Fruit fly (Drosophila melanogaster): Measurements from ENCODE around the gene CG4849.

CG4849 gene

DNA sequence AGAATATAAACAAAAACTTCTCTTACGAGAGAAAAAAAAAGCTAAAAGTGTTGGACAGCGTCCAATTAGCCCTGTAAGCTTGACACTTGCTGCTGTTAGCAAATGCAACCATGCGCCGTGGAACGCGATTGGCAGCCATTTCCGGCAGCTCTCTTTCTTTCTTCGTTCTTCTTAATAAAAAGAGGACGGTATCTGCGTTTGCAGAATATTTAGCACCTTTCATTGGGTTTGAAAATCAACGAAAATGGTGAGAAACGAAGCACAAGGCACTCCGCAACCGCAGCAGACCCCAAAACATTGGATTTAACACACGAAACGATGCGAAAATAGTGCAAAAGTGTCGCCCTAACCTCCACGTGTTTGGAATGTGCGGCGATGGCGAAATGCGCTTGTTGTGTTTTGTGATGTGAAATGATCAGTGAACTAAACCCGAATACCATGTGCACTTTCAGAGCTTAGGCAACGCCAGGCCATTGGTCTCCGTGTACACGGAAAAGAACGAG, 40.5 kb upstream of the CG4849 start, which contains the start of gene RpL4 (continued):
- TF ChIP-seq NC2α (GFP tag; optimal IDR thresholded peaks at IDR 0.05) (peak; percentile 74), mam (GFP tag; optimal IDR thresholded peaks at IDR 0.05) (peak; percentile 65), sens (GFP tag) (peak; percentile 97), lola (GFP tag; optimal IDR thresholded peaks at IDR 0.05) (peak in 1 of 3 experiments; percentile 61), Tbp (GFP tag; optimal IDR thresholded peaks at IDR 0.05) (peak; percentile 6), CG8290 (GFP tag; optimal IDR thresholded peaks at IDR 0.05) (peak; percentile 85), CG8290 (tag; optimal IDR thresholded peaks at IDR 0.05) (peak; percentile 86 to 91), CG12769 (tag; optimal IDR thresholded peaks at IDR 0.05) (no peak), vnd (GFP tag; IDR thresholded peaks at IDR 0.05; ENCODE audit: partially characterized antibody) (no peak), CG8765 (GFP tag; IDR thresholded peaks at IDR 0.05) (no peak), CG43689 (GFP tag; IDR thresholded peaks at IDR 0.05) (0 out of 2 replicates have a peak, but pooled peaks have one; percentile 22), sr (GFP tag; IDR thresholded peaks at IDR 0.05) (peak; percentile 89), dan (GFP tag; IDR thresholded peaks at IDR 0.05) (no peak), Lhr (GFP tag; optimal IDR thresholded peaks at IDR 0.05) (peak; percentile 89), jing (GFP tag; optimal IDR thresholded peaks at IDR 0.05) (no peak), gro (GFP tag; optimal IDR thresholded peaks at IDR 0.05) (peak; percentile 82), Hey (tag; optimal IDR thresholded peaks at IDR 0.05) (peak; percentile 83), Side (GFP tag; optimal IDR thresholded peaks at IDR 0.05) (peak; percentile 79), Ada2b (GFP tag; IDR thresholded peaks at IDR 0.05) (peak; percentile 56; the same call in 1 of the 2 replicates), CG5245 (GFP tag; optimal IDR thresholded peaks at IDR 0.05) (peak; percentile 76), hth (optimal IDR thresholded peaks at IDR 0.05) (no peak), CG8388 (GFP tag; optimal IDR thresholded peaks at IDR 0.05) (peak; percentile 71), kni (GFP tag; optimal IDR thresholded peaks at IDR 0.05) (peak; percentile 58), dpn (GFP tag; optimal IDR thresholded peaks at IDR 0.05) (peak; percentile 52 to 82), CG4360 (GFP tag; IDR thresholded peaks at IDR 0.05) (no peak; the same call in 1 of the 2 replicates), CG17186 (GFP tag; optimal IDR thresholded peaks at IDR 0.05) (peak; percentile 56), CG9609 (GFP tag; optimal IDR thresholded peaks at IDR 0.05) (peak; percentile 75), CG7372 (GFP tag; IDR thresholded peaks at IDR 0.05) (peak; percentile 67), CG15269 (tag; optimal IDR thresholded peaks at IDR 0.05) (peak; percentile 81), D19A (tag; optimal IDR thresholded peaks at IDR 0.05) (peak; percentile 7), Hmx (GFP tag; optimal IDR thresholded peaks at IDR 0.05) (peak; percentile 8), unc-4 (GFP tag; IDR thresholded peaks at IDR 0.05; ENCODE audit: partially characterized antibody) (no peak), CG4854 (GFP tag; optimal IDR thresholded peaks at IDR 0.05) (peak; percentile 78), CG18011 (GFP tag; optimal IDR thresholded peaks at IDR 0.05) (peak; percentile 81), CG1233 (GFP tag; optimal IDR thresholded peaks at IDR 0.05) (peak; percentile 92), Vsx1 (GFP tag; optimal IDR thresholded peaks at IDR 0.05) (peak; percentile 83), CG10654 (GFP tag; optimal IDR thresholded peaks at IDR 0.05) (peak; percentile 70), lov (optimal IDR thresholded peaks at IDR 0.05) (no peak), lov (GFP tag; IDR thresholded peaks at IDR 0.05) (peak; percentile 87), crp (GFP tag; optimal IDR thresholded peaks at IDR 0.05) (peak in 1 of 2 experiments; percentile 49), ato (GFP tag; IDR thresholded peaks at IDR 0.05; ENCODE audit: partially characterized antibody) (no peak), CG2129 (GFP tag; IDR thresholded peaks at IDR 0.05; ENCODE audit: partially characterized antibody) (no peak), CG10462 (GFP tag; optimal IDR thresholded peaks at IDR 0.05) (peak; percentile 48), ewg (GFP tag; optimal IDR thresholded peaks at IDR 0.05) (peak; percentile 85), Ets97D (GFP tag; optimal IDR thresholded peaks at IDR 0.05) (peak; percentile 99), CkIIα-i1 (GFP tag; IDR thresholded peaks at IDR 0.05) (no peak), toy (GFP tag; IDR thresholded peaks at IDR 0.05) (peak; percentile 71), Poxn (GFP tag; IDR thresholded peaks at IDR 0.05) (no peak), esg (GFP tag; conservative IDR thresholded peaks at IDR 0.05) (peak; percentile 28; the same call in 1 of the 2 replicates), PHDP (tag; optimal IDR thresholded peaks at IDR 0.05) (peak; percentile 82), pnt (GFP tag; optimal IDR thresholded peaks at IDR 0.05) (peak; percentile 24)
